Worm (Caenorhabditis elegans) whole organism, midembryonic: ENCODE results near the gene str-211.

Experiments used
- flt-1 ChIP-seq: fragments of 200-800 bp; sonication (Bioruptor generic); IDR thresholded peaks from 2 replicates; pipeline ENCODE4 v1.3.6; 2022; ENCODE audit warnings: missing genetic modification characterization, missing compliant biosample characterization
- ref-1 ChIP-seq: fragments of 200-800 bp; sonication (Bioruptor generic); conservative IDR thresholded peaks from 2 replicates; pipeline ENCODE4 v1.3.6; 2022; ENCODE audit warnings: missing genetic modification reagents, missing genetic modification characterization, missing compliant biosample characterization
- tab-1 ChIP-seq: fragments of 200-800 bp; sonication (Bioruptor generic); IDR thresholded peaks from 2 replicates; pipeline ENCODE4 v1.3.6; 2022; ENCODE audit warnings: missing genetic modification characterization, missing compliant biosample characterization

DNA sequence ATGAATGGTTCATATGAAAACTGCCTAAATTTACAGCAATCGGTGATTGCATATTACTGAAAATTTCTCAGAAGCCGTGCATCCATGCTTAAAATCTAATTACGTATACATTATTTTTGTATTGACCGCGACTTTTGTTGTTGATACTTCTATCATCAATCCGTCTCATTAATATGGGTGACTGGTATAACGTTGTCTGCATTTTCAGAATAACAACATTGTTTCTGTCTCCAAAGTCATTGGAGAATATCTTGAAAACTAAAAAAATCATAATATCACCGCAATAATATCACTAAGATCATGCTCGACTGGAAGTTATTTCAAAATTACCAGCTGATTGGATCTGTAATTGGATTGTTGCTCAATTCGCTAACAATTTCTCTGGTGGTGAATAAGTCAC, 7.3 kb upstream of the str-211 start, which contains the start of gene str-207:
- TF ChIP-seq ref-1 (GFP tag; lab: Robert Waterston, UW), result no peak
- no peak for TF ChIP-seq flt-1 (GFP tag; lab: Robert Waterston, UW)
- TF ChIP-seq tab-1 (GFP tag; lab: Robert Waterston, UW), result no peak
